Fruit fly (Drosophila melanogaster) whole organism, embryonic: ENCODE measurements around the gene CG34260.

ENCODE experiments used
- B-H2 ChIP-seq: fragments of 200-800 bp; sonication (Bioruptor generic); optimal IDR thresholded peaks from 2 replicates; lab custom pipeline; 2018; ENCODE audit warnings: missing biosample characterization, mild to moderate bottlenecking, missing genetic modification characterization
- CG10431 ChIP-seq: fragments of 200-800 bp; sonication (Bioruptor generic); optimal IDR thresholded peaks from 3 replicates; lab custom pipeline; 2018; ENCODE audit warnings: missing biosample characterization, mild to moderate bottlenecking, missing genetic modification characterization
- CG10543 ChIP-seq: fragments of 200-800 bp; sonication (Bioruptor generic); optimal IDR thresholded peaks from 3 replicates; lab custom pipeline; 2017; ENCODE audit warnings: missing biosample characterization, mild to moderate bottlenecking, missing genetic modification characterization, moderate library complexity
- CG11085 ChIP-seq: fragments of 200-800 bp; sonication (Bioruptor generic); IDR thresholded peaks from 2 replicates; pipeline ENCODE4 v1.3.6; 2022; ENCODE audit warnings: missing biosample characterization, missing genetic modification characterization
- CG11696 ChIP-seq: fragments of 200-800 bp; sonication (Bioruptor generic); IDR thresholded peaks from 2 replicates; pipeline ENCODE4 v1.3.6; 2022; ENCODE audit warnings: missing biosample characterization, missing genetic modification characterization
- CG12071 ChIP-seq: fragments of 200-800 bp; sonication (Bioruptor generic); optimal IDR thresholded peaks from 3 replicates; lab custom pipeline; 2018; ENCODE audit warnings: missing biosample characterization, mild to moderate bottlenecking, missing genetic modification characterization
- CG12659 ChIP-seq: fragments of 200-800 bp; sonication (Bioruptor generic); optimal IDR thresholded peaks from 3 replicates; lab custom pipeline; 2017; ENCODE audit warnings: mild to moderate bottlenecking, missing biosample characterization, missing genetic modification reagents, missing genetic modification characterization
- CG15011 ChIP-seq: fragments of 200-800 bp; sonication (Bioruptor generic); optimal IDR thresholded peaks from 3 replicates; lab custom pipeline; 2018; ENCODE audit warnings: missing biosample characterization, mild to moderate bottlenecking, missing genetic modification characterization
- CG17186 ChIP-seq: fragments of 200-800 bp; sonication (Bioruptor generic); optimal IDR thresholded peaks from 3 replicates; lab custom pipeline; 2017; ENCODE audit warnings: missing biosample characterization, missing genetic modification reagents, missing genetic modification characterization
- CG17359 ChIP-seq: fragments of 200-800 bp; sonication (Bioruptor generic); optimal IDR thresholded peaks from 3 replicates; lab custom pipeline; 2018; ENCODE audit warnings: missing biosample characterization, mild to moderate bottlenecking, missing genetic modification characterization, moderate library complexity
- CG17802 ChIP-seq: fragments of 200-800 bp; sonication (Bioruptor generic); optimal IDR thresholded peaks from 2 replicates; lab custom pipeline; 2018; ENCODE audit warnings: missing biosample characterization, mild to moderate bottlenecking, missing genetic modification characterization, moderate library complexity
- CG17829 ChIP-seq: fragments of 200-800 bp; optimal IDR thresholded peaks from 2 replicates; lab custom pipeline; 2019; ENCODE audit warnings: missing biosample characterization, mild to moderate bottlenecking, missing genetic modification characterization, moderate library complexity
- CG2199 ChIP-seq: fragments of 200-800 bp; sonication (Bioruptor generic); IDR thresholded peaks from 3 replicates; pipeline ENCODE4 v1.3.6; 2022; ENCODE audit warnings: missing biosample characterization, missing genetic modification characterization
- CG30403 ChIP-seq: fragments of 200-800 bp; sonication (Bioruptor generic); optimal IDR thresholded peaks from 3 replicates; lab custom pipeline; 2016; ENCODE audit warnings: missing biosample characterization, missing genetic modification characterization
- CG4404 ChIP-seq: fragments of 200-800 bp; sonication (Bioruptor generic); IDR thresholded peaks from 2 replicates; pipeline ENCODE4 v1.3.6; 2022; ENCODE audit warnings: missing biosample characterization, missing genetic modification characterization
- CG4617 ChIP-seq: fragments of 200-800 bp; sonication (Bioruptor generic); optimal IDR thresholded peaks from 3 replicates; lab custom pipeline; 2016; ENCODE audit warnings: missing biosample characterization, missing genetic modification characterization, borderline replicate concordance
- CG4730 ChIP-seq: fragments of 200-800 bp; sonication (Bioruptor generic); IDR thresholded peaks from 2 replicates; pipeline ENCODE4 v1.3.6; 2022; ENCODE audit warnings: missing biosample characterization, missing genetic modification characterization
- CG6854 ChIP-seq: fragments of 200-800 bp; sonication (Bioruptor generic); optimal IDR thresholded peaks from 3 replicates; lab custom pipeline; 2017; ENCODE audit warnings: missing biosample characterization, mild to moderate bottlenecking, missing genetic modification characterization
- CG7839 ChIP-seq: fragments of 200-800 bp; sonication (Bioruptor generic); optimal IDR thresholded peaks from 3 replicates; lab custom pipeline; 2018; ENCODE audit warnings: missing biosample characterization, mild to moderate bottlenecking, missing genetic modification characterization, moderate library complexity
- CG7928 ChIP-seq: fragments of 200-800 bp; sonication (Bioruptor generic); optimal IDR thresholded peaks from 2 replicates; lab custom pipeline; 2017; ENCODE audit warnings: missing biosample characterization, mild to moderate bottlenecking, missing genetic modification characterization
- CG8359 ChIP-seq: fragments of 200-800 bp; sonication (Bioruptor generic); optimal IDR thresholded peaks from 2 replicates; lab custom pipeline; 2017; ENCODE audit warnings: missing biosample characterization, mild to moderate bottlenecking, missing genetic modification characterization, borderline replicate concordance
- CG9797 ChIP-seq: fragments of 200-800 bp; sonication (Bioruptor generic); optimal IDR thresholded peaks from 3 replicates; lab custom pipeline; 2018; ENCODE audit warnings: missing biosample characterization, mild to moderate bottlenecking, missing genetic modification characterization
- CoRest ChIP-seq: fragments of 200-800 bp; sonication (Bioruptor generic); optimal IDR thresholded peaks from 3 replicates; lab custom pipeline; 2018; ENCODE audit warnings: missing biosample characterization, mild to moderate bottlenecking, missing genetic modification characterization, moderate library complexity
- Eip74EF ChIP-seq, 2 experiments: fragments of 200-800 bp in 1 of 2; fragments of >200 bp in 1 of 2; sonication (Bioruptor generic) in 1 of 2; optimal IDR thresholded peaks; 2 replicates each; lab custom pipeline; 2017 to 2019; ENCODE audit warnings: missing biosample characterization in 2 of 2, missing genetic modification characterization in 2 of 2, mild to moderate bottlenecking in 1 of 2, moderate library complexity in 1 of 2
- Fer1 ChIP-seq: fragments of 200-800 bp; sonication (Bioruptor generic); optimal IDR thresholded peaks from 2 replicates; lab custom pipeline; 2017; ENCODE audit warnings: missing biosample characterization, mild to moderate bottlenecking, missing genetic modification characterization
- Gsc ChIP-seq: fragments of 200-800 bp; sonication (Bioruptor generic); IDR thresholded peaks from 2 replicates; pipeline ENCODE4 v1.3.6; 2022; ENCODE audit warnings: missing biosample characterization, missing genetic modification characterization
- Gug ChIP-seq: fragments of 200-800 bp; sonication (Bioruptor generic); IDR thresholded peaks from 4 replicates; pipeline ENCODE4 v1.3.6; 2022; ENCODE audit warnings: missing biosample characterization, missing genetic modification characterization
- Hey ChIP-seq: fragments of 200-800 bp; sonication (Bioruptor generic); optimal IDR thresholded peaks from 3 replicates; lab custom pipeline; 2018; ENCODE audit warnings: missing biosample characterization, mild to moderate bottlenecking, missing genetic modification characterization
- Lim3 ChIP-seq: fragments of 200-800 bp; sonication (Bioruptor generic); IDR thresholded peaks from 2 replicates; pipeline ENCODE4 v1.3.6; 2022; ENCODE audit warnings: missing biosample characterization, missing genetic modification characterization
- Max ChIP-seq: fragments of 200-800 bp; sonication (Bioruptor generic); optimal IDR thresholded peaks from 2 replicates; lab custom pipeline; 2016; ENCODE audit warnings: missing biosample characterization, mild to moderate bottlenecking, missing genetic modification characterization
- Mrtf ChIP-seq: fragments of 200-800 bp; sonication (Bioruptor generic); IDR thresholded peaks from 3 replicates; pipeline ENCODE4 v1.3.6; 2022; ENCODE audit warnings: missing biosample characterization, missing genetic modification characterization
- Nf-YB ChIP-seq: fragments of 200-800 bp; sonication (Bioruptor generic); optimal IDR thresholded peaks from 3 replicates; lab custom pipeline; 2019; ENCODE audit warnings: missing biosample characterization, mild to moderate bottlenecking, missing genetic modification characterization, moderate library complexity
- Oli ChIP-seq: fragments of 200-800 bp; sonication (Bioruptor generic); optimal IDR thresholded peaks from 2 replicates; lab custom pipeline; 2018; ENCODE audit warnings: missing biosample characterization, mild to moderate bottlenecking, missing genetic modification characterization, moderate library complexity
- Rfx ChIP-seq: fragments of 200-800 bp; sonication (Bioruptor generic); IDR thresholded peaks from 2 replicates; pipeline ENCODE4 v1.3.6; 2022; ENCODE audit warnings: missing biosample characterization, missing genetic modification characterization
- Xrp1 ChIP-seq: fragments of 200-800 bp; sonication (Bioruptor generic); IDR thresholded peaks from 2 replicates; pipeline ENCODE4 v1.3.6; 2022; ENCODE audit warnings: missing biosample characterization, missing genetic modification characterization
- al ChIP-seq: fragments of 200-800 bp; sonication (Bioruptor generic); IDR thresholded peaks from 2 replicates; pipeline ENCODE4 v1.3.6; 2022; ENCODE audit warnings: missing biosample characterization, missing genetic modification characterization
- bab2 ChIP-seq: fragments of 200-800 bp; sonication (Bioruptor generic); optimal IDR thresholded peaks from 2 replicates; lab custom pipeline; 2016; ENCODE audit warnings: missing biosample characterization, missing genetic modification characterization
- dimm ChIP-seq: fragments of 200-800 bp; sonication (Bioruptor generic); IDR thresholded peaks from 2 replicates; pipeline ENCODE4 v1.3.6; 2022; ENCODE audit warnings: missing biosample characterization, missing genetic modification characterization
- dm ChIP-seq: fragments of 200-800 bp; sonication (Bioruptor generic); optimal IDR thresholded peaks from 3 replicates; lab custom pipeline; 2016; ENCODE audit warnings: missing biosample characterization, missing genetic modification characterization
- ewg ChIP-seq: fragments of 200-800 bp; sonication (Bioruptor generic); optimal IDR thresholded peaks from 3 replicates; lab custom pipeline; 2017; ENCODE audit warnings: mild to moderate bottlenecking, missing biosample characterization, missing genetic modification reagents, missing genetic modification characterization
- exex ChIP-seq: fragments of 200-800 bp; sonication (Bioruptor generic); optimal IDR thresholded peaks from 4 replicates; lab custom pipeline; 2018; ENCODE audit warnings: missing biosample characterization, mild to moderate bottlenecking, missing genetic modification characterization, moderate library complexity
- hbn ChIP-seq: fragments of 200-800 bp; sonication (Bioruptor generic); IDR thresholded peaks from 2 replicates; pipeline ENCODE4 v1.3.6; 2022; ENCODE audit warnings: missing biosample characterization, missing genetic modification characterization; ENCODE audit not compliant: partially characterized antibody
- hth ChIP-seq: fragments of >200 bp; optimal IDR thresholded peaks from 2 replicates; lab custom pipeline; 2017; ENCODE audit warnings: inconsistent platforms
- lmd ChIP-seq: fragments of 200-800 bp; sonication (Bioruptor generic); IDR thresholded peaks from 2 replicates; pipeline ENCODE4 v1.3.6; 2022; ENCODE audit warnings: missing biosample characterization, missing genetic modification characterization
- odd ChIP-seq: fragments of 200-800 bp; sonication (Bioruptor generic); optimal IDR thresholded peaks from 2 replicates; lab custom pipeline; 2017; ENCODE audit warnings: missing biosample characterization, mild to moderate bottlenecking, missing genetic modification characterization
- pho ChIP-seq: fragments of 200-800 bp; sonication (Bioruptor generic); optimal IDR thresholded peaks from 2 replicates; lab custom pipeline; 2016; ENCODE audit warnings: missing biosample characterization, missing genetic modification characterization
- pnt ChIP-seq: fragments of 200-800 bp; sonication (Bioruptor generic); optimal IDR thresholded peaks from 3 replicates; lab custom pipeline; 2016; ENCODE audit warnings: missing biosample characterization, missing genetic modification characterization
- pzg ChIP-seq: fragments of 200-800 bp; sonication (Bioruptor generic); optimal IDR thresholded peaks from 3 replicates; lab custom pipeline; 2018; ENCODE audit warnings: missing biosample characterization, mild to moderate bottlenecking, missing genetic modification characterization, moderate library complexity
- repo ChIP-seq: fragments of 200-800 bp; sonication (Bioruptor generic); optimal IDR thresholded peaks from 2 replicates; lab custom pipeline; 2016; ENCODE audit warnings: missing biosample characterization, missing genetic modification characterization
- twi ChIP-seq: fragments of 200-800 bp; optimal IDR thresholded peaks from 2 replicates; lab custom pipeline; 2019; ENCODE audit warnings: missing biosample characterization, mild to moderate bottlenecking, missing genetic modification characterization, moderate library complexity

The CG34260 gene

DNA sequence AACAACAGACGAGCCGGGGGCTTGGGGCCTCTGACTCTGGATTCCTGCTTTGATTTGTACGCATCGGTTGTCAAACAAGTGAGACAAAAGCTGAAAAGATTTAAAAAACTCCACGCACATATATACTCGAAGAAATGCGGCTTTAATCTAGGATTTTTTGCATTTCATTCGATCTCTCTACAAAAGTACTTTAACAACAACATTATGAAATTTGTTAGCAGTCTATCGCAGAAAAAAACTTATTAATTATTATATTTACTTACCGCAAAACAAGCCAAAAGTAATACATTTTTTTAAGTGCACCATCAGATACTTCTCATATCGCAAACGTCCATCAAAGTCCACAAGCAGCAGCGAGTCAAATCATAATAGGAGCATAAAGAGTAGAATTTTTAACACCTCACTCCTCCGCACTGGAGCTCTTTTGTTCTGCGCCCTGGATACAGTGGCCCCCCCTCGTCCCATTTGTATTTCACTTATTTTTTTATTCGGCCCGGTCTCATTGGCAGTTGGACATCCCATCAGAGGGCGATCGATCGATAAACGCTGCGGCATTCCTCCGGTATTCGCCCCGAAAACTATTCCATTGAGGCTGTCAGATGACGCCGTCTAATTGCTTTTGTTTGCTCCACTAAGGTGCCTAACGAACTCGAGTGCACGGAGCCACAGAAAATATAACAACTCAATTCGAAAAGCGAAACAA lies 3.3 kb upstream of the CG34260 start (continued):
- TF ChIP-seq Eip74EF (GFP tag; optimal IDR thresholded peaks at IDR 0.05; lab: Kevin White, UChicago) = no peak
- TF ChIP-seq repo (GFP tag; lab: Kevin White, UChicago) = no peak
- TF ChIP-seq CG6854 (GFP tag; lab: Kevin White, UChicago) = no peak
- TF ChIP-seq CoRest (tag; lab: Kevin White, UChicago) = peak; percentile 30
- no peak for TF ChIP-seq pho
- TF ChIP-seq B-H2 (GFP tag; lab: Kevin White, UChicago) = no peak
- TF ChIP-seq CG4404 (GFP tag; lab: Robert Waterston, UW) = no peak
- no peak for TF ChIP-seq CG12659 (GFP tag; lab: Kevin White, UChicago)
- peak; percentile 52 for TF ChIP-seq CG17359 (tag; lab: Kevin White, UChicago)
- no peak for TF ChIP-seq hbn (GFP tag; lab: Robert Waterston, UW)
- TF ChIP-seq Oli = peak; percentile 31
- no peak for TF ChIP-seq Fer1 (GFP tag; lab: Kevin White, UChicago)
- TF ChIP-seq pzg (GFP tag; lab: Kevin White, UChicago) = no peak
- TF ChIP-seq CG10543 (GFP tag; lab: Kevin White, UChicago) = no peak
- no peak for TF ChIP-seq CG17186 (GFP tag; lab: Kevin White, UChicago)
- no peak for TF ChIP-seq CG11085
- TF ChIP-seq Lim3 (GFP tag; lab: Robert Waterston, UW) = no peak
- TF ChIP-seq CG15011 (GFP tag; lab: Kevin White, UChicago) = no peak
- TF ChIP-seq odd (GFP tag; lab: Kevin White, UChicago) = no peak
- TF ChIP-seq Hey = no peak
- TF ChIP-seq lmd (GFP tag; lab: Robert Waterston, UW) = peak; percentile 29; the same call in 1 of the 2 replicates
- no peak for TF ChIP-seq CG4617 (GFP tag; lab: Kevin White, UChicago)
- TF ChIP-seq CG4730 = no peak
- TF ChIP-seq CG7928 = no peak
- no peak for TF ChIP-seq CG12071 (GFP tag; lab: Kevin White, UChicago)
- no peak for TF ChIP-seq Rfx (GFP tag; lab: Robert Waterston, UW)
- TF ChIP-seq bab2 = no peak
- no peak for TF ChIP-seq Mrtf (GFP tag; lab: Robert Waterston, UW)
- no peak for TF ChIP-seq CG9797 (GFP tag; lab: Kevin White, UChicago)
- TF ChIP-seq Gsc (GFP tag; lab: Robert Waterston, UW) = no peak
- TF ChIP-seq al (GFP tag; lab: Robert Waterston, UW) = no peak
- TF ChIP-seq CG7839 = peak; percentile 63
- no peak for TF ChIP-seq dm (GFP tag; lab: Kevin White, UChicago)
- TF ChIP-seq pnt (GFP tag; lab: Kevin White, UChicago) = no peak
- TF ChIP-seq CG30403 (GFP tag; lab: Kevin White, UChicago) = peak; percentile 52
- TF ChIP-seq Nf-YB = peak; percentile 8
- no peak for TF ChIP-seq CG17802 (tag; lab: Kevin White, UChicago)
- TF ChIP-seq twi (tag; lab: Kevin White, UChicago) = no peak
- TF ChIP-seq dimm = no peak
- no peak for TF ChIP-seq CG2199 (GFP tag; lab: Robert Waterston, UW)
- peak; percentile 35 for TF ChIP-seq CG17829 (tag; lab: Kevin White, UChicago)
- TF ChIP-seq exex = no peak
- no peak for TF ChIP-seq hth (lab: Kevin White, UChicago)
- TF ChIP-seq Max (GFP tag; lab: Kevin White, UChicago) = no peak
- TF ChIP-seq CG8359 (GFP tag; lab: Kevin White, UChicago) = peak; percentile 14
- peak; percentile 66 for TF ChIP-seq Xrp1 (GFP tag; lab: Robert Waterston, UW)
- TF ChIP-seq Gug = peak; percentile 27; the same call in 1 of the 4 replicates
- peak; percentile 11 for TF ChIP-seq ewg
- TF ChIP-seq CG11696 = no peak
- no peak for TF ChIP-seq CG10431 (GFP tag; lab: Kevin White, UChicago)
